Worm (Caenorhabditis elegans): ENCODE measurements around the gene pud-3.

DNA sequence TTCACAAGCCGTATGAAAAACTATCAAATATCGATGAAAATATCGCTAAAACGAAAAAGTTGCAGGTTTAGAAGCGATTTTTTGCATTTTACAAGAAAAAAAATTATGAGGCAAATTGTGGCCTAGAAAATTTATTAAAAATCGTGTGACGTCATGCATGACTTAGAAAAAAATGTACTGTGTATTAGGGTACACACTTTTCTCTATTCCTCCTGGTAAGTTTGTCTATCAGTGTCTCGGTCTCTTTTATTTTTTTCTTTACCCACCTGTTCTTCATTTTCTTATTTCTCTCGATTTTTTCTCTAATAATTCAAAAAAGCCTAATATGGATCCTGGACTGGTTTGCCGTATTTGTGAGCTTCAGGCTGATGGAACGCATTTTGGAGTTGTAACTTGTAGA, 39.8 kb downstream of the pud-3 start, which contains the start of gene nhr-227:
- TF ChIP-seq ama-1 (optimal IDR thresholded peaks at IDR 0.05) (no peak), tra-4 (tag; optimal IDR thresholded peaks at IDR 0.05) (no peak), hnd-1 (tag; optimal IDR thresholded peaks at IDR 0.05) (no peak), tbx-37 (GFP tag; conservative IDR thresholded peaks at IDR 0.05) (no peak), sea-1 (GFP tag; conservative IDR thresholded peaks at IDR 0.05) (no peak), flt-1 (GFP tag; IDR thresholded peaks at IDR 0.05) (no peak), scrt-1 (GFP tag; IDR thresholded peaks at IDR 0.05) (no peak), aly-1 (tag; optimal IDR thresholded peaks at IDR 0.05) (no peak), ets-7 (tag; optimal IDR thresholded peaks at IDR 0.05) (no peak), tbx-11 (GFP tag; IDR thresholded peaks at IDR 0.05) (no peak)
